Worm (Caenorhabditis elegans): ENCODE data around the gene tps-2.

- TF ChIP-seq lin-40 (tag; optimal IDR thresholded peaks at IDR 0.05) (no peak), ets-4 (GFP tag; optimal IDR thresholded peaks at IDR 0.05) (no peak), rec-8 (tag; optimal IDR thresholded peaks at IDR 0.05) (no peak), ztf-6 (GFP tag; IDR thresholded peaks at IDR 0.05) (no peak), nhr-80 (tag; optimal IDR thresholded peaks at IDR 0.05) (no peak), die-1 (tag; optimal IDR thresholded peaks at IDR 0.05) (no peak), nfya-1 (tag; optimal IDR thresholded peaks at IDR 0.05; ENCODE audit: borderline replicate concordance, insufficient read depth) (no peak), xnd-1 (tag; optimal IDR thresholded peaks at IDR 0.05) (no peak), Y79H2A.3 (GFP tag; conservative IDR thresholded peaks at IDR 0.05) (no peak), pbrm-1 (GFP tag; IDR thresholded peaks at IDR 0.05) (no peak)
Observed at ce11 chrII:14620730-14621129, 20.0 kb downstream of the tps-2 start.
